Fruit fly (Drosophila melanogaster): ENCODE measurements around the gene Grip.
A peak's percentile ranks its signal among the peaks of the same experiment; 100 is the strongest.

Gene Grip

dm6 chrX:5916494-5917309, 49.4 kb upstream of the Grip start, which contains the start of the genes Shmt and CG3726 (continued):
- TF ChIP-seq prd (optimal IDR thresholded peaks at IDR 0.05) = no peak
- no peak for TF ChIP-seq prd (GFP tag; IDR thresholded peaks at IDR 0.05)
- no peak for TF ChIP-seq CG12104 (GFP tag; optimal IDR thresholded peaks at IDR 0.05)
- TF ChIP-seq Lhr (GFP tag; optimal IDR thresholded peaks at IDR 0.05) = no peak
- no peak for TF ChIP-seq Ptx1 (GFP tag; IDR thresholded peaks at IDR 0.05)
- no peak for TF ChIP-seq CG3838 (GFP tag; optimal IDR thresholded peaks at IDR 0.05)
- TF ChIP-seq Vsx1 (GFP tag; optimal IDR thresholded peaks at IDR 0.05) = no peak
- no peak for TF ChIP-seq CG18476 (GFP tag; optimal IDR thresholded peaks at IDR 0.05)
- no peak for TF ChIP-seq CG10565 (GFP tag; optimal IDR thresholded peaks at IDR 0.05)
- peak; percentile 4 for TF ChIP-seq CoRest (tag; optimal IDR thresholded peaks at IDR 0.05)
- TF ChIP-seq Dip2 (GFP tag; IDR thresholded peaks at IDR 0.05) = no peak
- TF ChIP-seq CG6272 (GFP tag; IDR thresholded peaks at IDR 0.05) = no peak
- no peak for TF ChIP-seq Hsf (GFP tag; optimal IDR thresholded peaks at IDR 0.05)
- no peak for TF ChIP-seq CG6654 (GFP tag; optimal IDR thresholded peaks at IDR 0.05)
- no peak for TF ChIP-seq Aef1 (GFP tag; IDR thresholded peaks at IDR 0.05)
- no peak for TF ChIP-seq CG8290 (GFP tag; optimal IDR thresholded peaks at IDR 0.05)
- TF ChIP-seq CG8290 (tag; optimal IDR thresholded peaks at IDR 0.05) = peak in 1 of 2 experiments; percentile 40
- TF ChIP-seq Gsc (GFP tag; IDR thresholded peaks at IDR 0.05) = no peak
- no peak for TF ChIP-seq Fer3 (tag; optimal IDR thresholded peaks at IDR 0.05)
- no peak for TF ChIP-seq Bdp1 (GFP tag; optimal IDR thresholded peaks at IDR 0.05)
- no peak for TF ChIP-seq Dek (tag; optimal IDR thresholded peaks at IDR 0.05)
- peak; percentile 37 for TF ChIP-seq sqz (GFP tag; optimal IDR thresholded peaks at IDR 0.05)
- TF ChIP-seq Chrac-16 (GFP tag; optimal IDR thresholded peaks at IDR 0.05) = no peak
- no peak for TF ChIP-seq Xrp1 (GFP tag; IDR thresholded peaks at IDR 0.05)
- no peak for TF ChIP-seq CG2120 (GFP tag; optimal IDR thresholded peaks at IDR 0.05)
- TF ChIP-seq stwl (tag; optimal IDR thresholded peaks at IDR 0.05) = no peak
- no peak for TF ChIP-seq Nf-YB (GFP tag; optimal IDR thresholded peaks at IDR 0.05)
- no peak for TF ChIP-seq CG7786 (GFP tag; optimal IDR thresholded peaks at IDR 0.05)
- TF ChIP-seq CG4617 (GFP tag; optimal IDR thresholded peaks at IDR 0.05; ENCODE audit: borderline replicate concordance) = no peak
- no peak for TF ChIP-seq slou (GFP tag; optimal IDR thresholded peaks at IDR 0.05)
- peak; percentile 49 for TF ChIP-seq CG12769 (tag; optimal IDR thresholded peaks at IDR 0.05)
- TF ChIP-seq pnt (GFP tag; optimal IDR thresholded peaks at IDR 0.05) = no peak
- no peak for TF ChIP-seq CG16815 (GFP tag; optimal IDR thresholded peaks at IDR 0.05)
- no peak for TF ChIP-seq CG5245 (GFP tag; optimal IDR thresholded peaks at IDR 0.05)
- TF ChIP-seq Trl (optimal IDR thresholded peaks at IDR 0.05) = peak; percentile 29 to 30
- no peak for TF ChIP-seq Trl (GFP tag; optimal IDR thresholded peaks at IDR 0.05)
- TF ChIP-seq vnd (GFP tag; IDR thresholded peaks at IDR 0.05; ENCODE audit: partially characterized antibody) = no peak; the same call in 2 of the 3 replicates
- TF ChIP-seq CG3407 (GFP tag; optimal IDR thresholded peaks at IDR 0.05) = no peak
- TF ChIP-seq lab (GFP tag; optimal IDR thresholded peaks at IDR 0.05) = peak; percentile 42
- TF ChIP-seq wdn (GFP tag; IDR thresholded peaks at IDR 0.05) = no peak
- no peak for TF ChIP-seq fu2 (GFP tag; optimal IDR thresholded peaks at IDR 0.05)
- no peak for TF ChIP-seq danr (GFP tag; IDR thresholded peaks at IDR 0.05)
- peak; percentile 41; the same call in 1 of the 2 replicates for TF ChIP-seq CG3847 (GFP tag; IDR thresholded peaks at IDR 0.05)
- TF ChIP-seq org-1 (GFP tag; optimal IDR thresholded peaks at IDR 0.05) = no peak
- TF ChIP-seq HHEX (GFP tag; optimal IDR thresholded peaks at IDR 0.05) = no peak
- no peak for TF ChIP-seq CG13424 (tag; optimal IDR thresholded peaks at IDR 0.05)
- TF ChIP-seq pho (GFP tag; optimal IDR thresholded peaks at IDR 0.05) = no peak
- TF ChIP-seq usp (GFP tag; optimal IDR thresholded peaks at IDR 0.05) = no peak
- no peak for TF ChIP-seq fd64A (GFP tag; optimal IDR thresholded peaks at IDR 0.05)
- TF ChIP-seq CG1832 (GFP tag; optimal IDR thresholded peaks at IDR 0.05) = no peak
- no peak for TF ChIP-seq Side (GFP tag; optimal IDR thresholded peaks at IDR 0.05)
